Worm (Caenorhabditis elegans): ENCODE measurements around the gene F22B5.4.
A peak's percentile ranks its signal among the peaks of the same experiment; 100 is the strongest.

The F22B5.4 gene

ce11 chrII:8456681-8457389 lies 7.3 kb downstream of the F22B5.4 start:
- TF ChIP-seq cnd-1 (tag; optimal IDR thresholded peaks at IDR 0.05) (no peak), lin-13 (tag; optimal IDR thresholded peaks at IDR 0.05) (peak; percentile 0), hlh-1 (tag; optimal IDR thresholded peaks at IDR 0.05) (peak; percentile 1), nhr-28 (tag; optimal IDR thresholded peaks at IDR 0.05) (no peak), tbx-8 (GFP tag; optimal IDR thresholded peaks at IDR 0.05) (no peak)

ce11 chrII:8457438-8457837 lies 7.9 kb downstream of the F22B5.4 start, which contains the start of gene zyg-9:
zyg-9 (plus strand) TSS chrII:8457818.
- TF ChIP-seq zip-8 (tag; optimal IDR thresholded peaks at IDR 0.05): no peak
- no peak for TF ChIP-seq nhr-237 (tag; optimal IDR thresholded peaks at IDR 0.05)
- TF ChIP-seq hlh-1 (tag; optimal IDR thresholded peaks at IDR 0.05): no peak
- no peak for TF ChIP-seq pha-4 (tag; optimal IDR thresholded peaks at IDR 0.05)
- no peak for TF ChIP-seq blmp-1 (tag; optimal IDR thresholded peaks at IDR 0.05)
- no peak for TF ChIP-seq snpc-4 (tag; optimal IDR thresholded peaks at IDR 0.05)
- no peak for TF ChIP-seq nhr-28 (tag; optimal IDR thresholded peaks at IDR 0.05)
- no peak for TF ChIP-seq bed-3 (GFP tag; optimal IDR thresholded peaks at IDR 0.05)
- no peak for TF ChIP-seq nhr-76 (tag; optimal IDR thresholded peaks at IDR 0.05)
- TF ChIP-seq flh-1 (GFP tag; optimal IDR thresholded peaks at IDR 0.05): no peak
- TF ChIP-seq drap-1 (GFP tag; optimal IDR thresholded peaks at IDR 0.05): no peak

- TF ChIP-seq pha-4 (tag; optimal IDR thresholded peaks at IDR 0.05) (peak; percentile 47), mls-2 (tag; optimal IDR thresholded peaks at IDR 0.05) (no peak), nhr-2 (tag; optimal IDR thresholded peaks at IDR 0.05) (no peak), lsy-2 (tag; optimal IDR thresholded peaks at IDR 0.05) (peak; percentile 24), unc-120 (tag; optimal IDR thresholded peaks at IDR 0.05; ENCODE audit: poor library complexity, severe bottlenecking) (peak; percentile 93), ces-1 (GFP tag; optimal IDR thresholded peaks at IDR 0.05) (peak; percentile 93), hlh-1 (tag; optimal IDR thresholded peaks at IDR 0.05) (no peak)
These were observed 15.0 kb downstream of the F22B5.4 start, which contains the start of gene fars-3 for ce11 chrII:8464448-8464898. fars-3 (plus strand) TSS chrII:8464848.

ce11 chrII:8466874-8467273 lies 17.4 kb downstream of the F22B5.4 start, which contains the start of gene F22B5.10:
F22B5.10 (plus strand) TSS chrII:8467174.
- TF ChIP-seq ham-2 (GFP tag; optimal IDR thresholded peaks at IDR 0.05): no peak
- no peak for TF ChIP-seq blmp-1 (tag; optimal IDR thresholded peaks at IDR 0.05)
- TF ChIP-seq sptf-1 (tag; optimal IDR thresholded peaks at IDR 0.05): no peak
- TF ChIP-seq ceh-43 (GFP tag; optimal IDR thresholded peaks at IDR 0.05): no peak
- peak; percentile 32 for TF ChIP-seq ceh-83 (GFP tag; optimal IDR thresholded peaks at IDR 0.05)
- TF ChIP-seq hlh-1 (tag; optimal IDR thresholded peaks at IDR 0.05): no peak

- TF ChIP-seq hlh-1 (tag; optimal IDR thresholded peaks at IDR 0.05) (no peak), unc-120 (tag; optimal IDR thresholded peaks at IDR 0.05; ENCODE audit: poor library complexity, severe bottlenecking) (no peak), blmp-1 (tag; optimal IDR thresholded peaks at IDR 0.05) (no peak), nhr-12 (tag; optimal IDR thresholded peaks at IDR 0.05) (no peak), ham-2 (GFP tag; optimal IDR thresholded peaks at IDR 0.05) (no peak), cnd-1 (tag; optimal IDR thresholded peaks at IDR 0.05) (no peak), tbx-8 (GFP tag; optimal IDR thresholded peaks at IDR 0.05) (no peak), lin-32 (GFP tag; optimal IDR thresholded peaks at IDR 0.05) (no peak), ceh-43 (GFP tag; optimal IDR thresholded peaks at IDR 0.05) (no peak), elt-1 (tag; optimal IDR thresholded peaks at IDR 0.05; ENCODE audit: borderline replicate concordance, insufficient read depth) (no peak), lin-13 (tag; optimal IDR thresholded peaks at IDR 0.05) (no peak), elt-3 (tag; optimal IDR thresholded peaks at IDR 0.05) (no peak), snpc-4 (tag; optimal IDR thresholded peaks at IDR 0.05) (no peak)
These were observed 18.3 kb downstream of the F22B5.4 start, which contains the start of gene M05D6.2 for ce11 chrII:8467809-8468208. M05D6.2 (plus strand) TSS chrII:8468109.

- TF ChIP-seq unc-120 (tag; optimal IDR thresholded peaks at IDR 0.05; ENCODE audit: poor library complexity, severe bottlenecking) (no peak), lin-32 (GFP tag; optimal IDR thresholded peaks at IDR 0.05) (no peak), lsy-2 (tag; optimal IDR thresholded peaks at IDR 0.05) (no peak), pha-4 (tag; optimal IDR thresholded peaks at IDR 0.05) (no peak), unc-62 (GFP tag; optimal IDR thresholded peaks at IDR 0.05) (no peak), M03D4.4 (tag; optimal IDR thresholded peaks at IDR 0.05) (no peak), cnd-1 (tag; optimal IDR thresholded peaks at IDR 0.05) (no peak), sptf-1 (tag; optimal IDR thresholded peaks at IDR 0.05) (no peak)
These were observed 21.6 kb downstream of the F22B5.4 start, which contains the start of gene M05D6.8 for ce11 chrII:8471139-8471538. M05D6.8 (minus strand) TSS chrII:8471239.

Data from whole organism, mixed stage, embryonic.